Worm (Caenorhabditis elegans): ENCODE results near the gene srx-1.

Gene srx-1

DNA sequence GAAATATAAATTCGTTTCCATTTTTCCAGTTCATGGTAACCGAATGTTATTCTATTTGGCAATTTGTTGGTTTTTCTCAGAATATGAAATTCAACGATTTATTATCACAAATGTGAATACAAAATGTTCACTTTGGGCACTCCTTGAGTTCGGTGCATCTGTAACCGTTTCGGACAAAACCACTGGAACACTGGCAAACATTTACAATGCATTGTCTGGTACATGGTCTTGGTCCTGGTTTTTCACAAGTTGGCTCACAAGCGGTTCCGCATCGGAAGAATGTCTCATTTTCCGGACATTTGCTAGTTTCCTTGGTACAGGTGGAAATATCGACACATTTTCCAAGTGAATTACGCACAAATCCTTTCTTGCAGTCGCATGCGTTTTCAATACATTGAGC is 49.8 kb downstream of the srx-1 start:
- TF ChIP-seq sptf-1 (tag; optimal IDR thresholded peaks at IDR 0.05) (no peak), hlh-4 (tag; optimal IDR thresholded peaks at IDR 0.05) (peak; percentile 70)

DNA sequence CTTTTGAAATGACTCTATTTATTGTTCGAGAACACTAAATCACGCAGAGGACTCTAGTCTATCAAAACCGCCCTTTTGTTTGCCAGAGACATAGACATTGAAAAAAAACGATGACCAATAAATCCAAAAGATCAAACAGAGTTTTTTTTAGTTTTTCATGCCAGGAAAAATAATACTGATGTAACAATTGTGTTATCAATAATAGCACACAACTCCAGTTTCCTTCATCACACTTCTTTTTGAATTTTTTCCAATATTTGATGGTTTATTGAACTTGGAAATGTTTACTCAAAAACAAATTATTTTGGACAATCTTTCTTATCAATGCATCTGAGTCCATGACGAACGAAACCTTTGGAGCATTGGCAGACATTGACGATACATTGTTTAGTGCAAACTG is 50.5 kb downstream of the srx-1 start, which contains the start of gene C25E10.8:
TSS of gene C25E10.8 (minus strand) at position 101 of the 400 bp plus-strand sequence.
- TF ChIP-seq efl-1 (optimal IDR thresholded peaks at IDR 0.05) (no peak), efl-1 (GFP tag; optimal IDR thresholded peaks at IDR 0.05 in 1 of 2) (no peak), unc-62 (GFP tag; optimal IDR thresholded peaks at IDR 0.05) (no peak)
